ENCODE assay signal across 3 fruit fly cellular contexts in genomic region chrX:1337998-1338397, dm6.
A peak's percentile ranks its signal among the peaks of the same experiment; 100 is the strongest.
TF ChIP-seq lines count a peak whose summit lies in the region.

No protein-coding gene starts in this region.

- TF ChIP-seq CTCF in whole organism, embryonic (GFP tag; optimal IDR thresholded peaks at IDR 0.05; lab: Kevin White, UChicago), result no peak

TF ChIP-seq in whole organism, embryonic, 481 proteins besides CTCF, POLR2A, EP300 and RAD21:
- TF ChIP-seq CG13296 (GFP tag; optimal IDR thresholded peaks at IDR 0.05; lab: Kevin White, UChicago) (no peak), oc (tag; optimal IDR thresholded peaks at IDR 0.05; lab: Kevin White, UChicago) (peak; percentile 15), CG6175 (GFP tag; IDR thresholded peaks at IDR 0.05; lab: Robert Waterston, UW) (0 out of 3 replicates have a peak, but pooled peaks have one; percentile 13), Jarid2 (GFP tag; optimal IDR thresholded peaks at IDR 0.05; lab: Kevin White, UChicago) (peak; percentile 57), Deaf1 (tag; optimal IDR thresholded peaks at IDR 0.05; lab: Kevin White, UChicago) (peak; percentile 63), CG13287 (GFP tag; IDR thresholded peaks at IDR 0.05; lab: Robert Waterston, UW; ENCODE audit: partially characterized antibody) (0 out of 2 replicates have a peak, but pooled peaks have one; percentile 17), vvl (GFP tag; IDR thresholded peaks at IDR 0.05; lab: Robert Waterston, UW) (peak; percentile 6; the same call in 1 of the 2 replicates), Adf1 (GFP tag; IDR thresholded peaks at IDR 0.05; lab: Robert Waterston, UW) (peak; percentile 58), hkb (optimal IDR thresholded peaks at IDR 0.05; lab: Kevin White, UChicago) (no peak), hkb (GFP tag; IDR thresholded peaks at IDR 0.05; lab: Robert Waterston, UW) (no peak), chm (GFP tag; IDR thresholded peaks at IDR 0.05; lab: Robert Waterston, UW) (no peak), Dll (GFP tag; IDR thresholded peaks at IDR 0.05; lab: Robert Waterston, UW; ENCODE audit: partially characterized antibody) (no peak), lab (GFP tag; optimal IDR thresholded peaks at IDR 0.05; lab: Kevin White, UChicago) (no peak), ci (GFP tag; IDR thresholded peaks at IDR 0.05; lab: Robert Waterston, UW) (0 out of 3 replicates have a peak, but pooled peaks have one; percentile 39), chinmo (GFP tag; IDR thresholded peaks at IDR 0.05; lab: Robert Waterston, UW; ENCODE audit: partially characterized antibody) (0 out of 4 replicates have a peak, but pooled peaks have one; percentile 53), row (GFP tag; IDR thresholded peaks at IDR 0.05; lab: Robert Waterston, UW) (peak; percentile 12; the same call in 1 of the 3 replicates), pan (optimal IDR thresholded peaks at IDR 0.05; lab: Kevin White, UChicago) (no peak), pan (GFP tag; optimal IDR thresholded peaks at IDR 0.05 in 1 of 2, IDR thresholded peaks at IDR 0.05 in 1 of 2) (peak in 1 of 2 experiments; percentile 15), CG34422 (GFP tag; IDR thresholded peaks at IDR 0.05; lab: Robert Waterston, UW) (peak; percentile 43; the same call in 1 of the 3 replicates), Drgx (GFP tag; IDR thresholded peaks at IDR 0.05; lab: Robert Waterston, UW) (peak; percentile 31; the same call in 1 of the 2 replicates), CG7556 (GFP tag; optimal IDR thresholded peaks at IDR 0.05; lab: Kevin White, UChicago) (no peak), sr (GFP tag; IDR thresholded peaks at IDR 0.05; lab: Robert Waterston, UW) (0 out of 3 replicates have a peak, but pooled peaks have one; percentile 31), CG12769 (tag; optimal IDR thresholded peaks at IDR 0.05; lab: Kevin White, UChicago) (peak; percentile 21), Med (GFP tag; lab: Kevin White, UChicago) (peak; percentile 43), CG32532 (GFP tag; IDR thresholded peaks at IDR 0.05; lab: Robert Waterston, UW) (no peak), CG12942 (GFP tag; optimal IDR thresholded peaks at IDR 0.05; lab: Kevin White, UChicago) (no peak)

TF ChIP-seq in whole organism, prepupa, 60 proteins besides CTCF, POLR2A, EP300 and RAD21:
- TF ChIP-seq ss (GFP tag; optimal IDR thresholded peaks at IDR 0.05; lab: Kevin White, UChicago) (peak in 1 of 2 experiments; percentile 18), Lpt (GFP tag; optimal IDR thresholded peaks at IDR 0.05; lab: Kevin White, UChicago) (peak; percentile 4), Eip78C (GFP tag; lab: Kevin White, UChicago) (peak; percentile 44), eg (GFP tag; IDR thresholded peaks at IDR 0.05; lab: Robert Waterston, UW) (peak; percentile 40; the same call in 1 of the 3 replicates), topi (GFP tag; optimal IDR thresholded peaks at IDR 0.05; lab: Kevin White, UChicago) (no peak), CG34406 (GFP tag; optimal IDR thresholded peaks at IDR 0.05; lab: Kevin White, UChicago) (no peak), CG3919 (GFP tag; optimal IDR thresholded peaks at IDR 0.05; lab: Kevin White, UChicago) (peak; percentile 29), CG15336 (GFP tag; IDR thresholded peaks at IDR 0.05; lab: Robert Waterston, UW) (peak; percentile 37; the same call in 1 of the 2 replicates), lz (GFP tag; optimal IDR thresholded peaks at IDR 0.05; lab: Kevin White, UChicago) (no peak)

TF ChIP-seq in whole organism, pupa, 21 proteins besides CTCF, POLR2A, EP300 and RAD21:
- peak; percentile 76 for TF ChIP-seq CG13204 (GFP tag; optimal IDR thresholded peaks at IDR 0.05; lab: Kevin White, UChicago)
- TF ChIP-seq EcR (GFP tag; optimal IDR thresholded peaks at IDR 0.05; lab: Kevin White, UChicago), result peak; percentile 56
- 0 out of 3 replicates have a peak, but pooled peaks have one; percentile 14 for TF ChIP-seq fd96Ca (GFP tag; IDR thresholded peaks at IDR 0.05; lab: Robert Waterston, UW)
- TF ChIP-seq gl (tag; optimal IDR thresholded peaks at IDR 0.05; lab: Kevin White, UChicago), result no peak
- TF ChIP-seq CG14655 (GFP tag; optimal IDR thresholded peaks at IDR 0.05; lab: Kevin White, UChicago), result no peak
- TF ChIP-seq Ets98B (GFP tag; IDR thresholded peaks at IDR 0.05; lab: Robert Waterston, UW), result peak; percentile 56; the same call in 1 of the 2 replicates
- TF ChIP-seq CG32121 (GFP tag; IDR thresholded peaks at IDR 0.05; lab: Robert Waterston, UW), result 0 out of 2 replicates have a peak, but pooled peaks have one; percentile 10

Comparison
In these comparisons a context has a peak if more than half of its experiments do, and no peak if none do; other contexts are left out.
1. Of the 7 proteins assayed by ChIP-seq in both whole organism, embryonic and whole organism, prepupa: peak only in whole organism, embryonic: none; only in whole organism, prepupa: Lpt; in both: none; in neither: 6.